Worm (Caenorhabditis elegans) whole organism, L3 larva: ENCODE measurements around the gene F21A3.11.
A peak's percentile ranks its signal among the peaks of the same experiment; 100 is the strongest.

ENCODE experiments used
- ZK546.5 ChIP-seq: sonication (generic microtip); optimal IDR thresholded peaks from 2 replicates; lab custom pipeline; 2017; ENCODE audit warnings: missing biosample characterization, missing genetic modification characterization
- ceh-28 ChIP-seq: fragments of 150-350 bp; optimal IDR thresholded peaks from 2 replicates; lab custom pipeline; 2014; ENCODE audit warnings: missing biosample characterization, missing genetic modification reagents, missing genetic modification characterization
- daf-12 ChIP-seq: fragments of 150-350 bp; optimal IDR thresholded peaks from 2 replicates; lab custom pipeline; 2014; ENCODE audit warnings: missing biosample characterization, missing genetic modification reagents, missing genetic modification characterization
- egl-5 ChIP-seq: fragments of 150-350 bp; optimal IDR thresholded peaks from 2 replicates; lab custom pipeline; 2017; ENCODE audit warnings: missing biosample characterization, missing genetic modification reagents, missing genetic modification characterization, inconsistent platforms
- elt-2 ChIP-seq: sonication (generic microtip); optimal IDR thresholded peaks from 2 replicates; lab custom pipeline; 2016; ENCODE audit warnings: missing genetic modification reagents, mild to moderate bottlenecking, missing genetic modification characterization, missing compliant biosample characterization
- elt-3 ChIP-seq, 3 experiments: fragments of 150-350 bp in 1 of 3; sonication (generic microtip) in 2 of 3; optimal IDR thresholded peaks; 2 replicates in 2 of 3; 4 replicates in 1 of 3; lab custom pipeline; 2014 to 2017; ENCODE audit warnings: missing biosample characterization in 3 of 3, missing genetic modification characterization in 3 of 3
- fos-1 ChIP-seq: fragments of 150-350 bp; optimal IDR thresholded peaks from 2 replicates; lab custom pipeline; 2014; ENCODE audit warnings: missing biosample characterization, missing genetic modification characterization
- nfya-1 ChIP-seq: sonication (generic microtip); optimal IDR thresholded peaks from 2 replicates; lab custom pipeline; 2017; ENCODE audit warnings: missing genetic modification characterization, mild to moderate bottlenecking, missing compliant biosample characterization, antibody characterized with exemption, moderate library complexity; ENCODE audit not compliant: insufficient read depth
- nhr-28 ChIP-seq: fragments of 150-350 bp; optimal IDR thresholded peaks from 2 replicates; lab custom pipeline; 2014; ENCODE audit warnings: missing biosample characterization, missing genetic modification characterization
- nhr-67 ChIP-seq: fragments of 150-350 bp; optimal IDR thresholded peaks from 2 replicates; lab custom pipeline; 2014; ENCODE audit warnings: missing biosample characterization, missing genetic modification characterization
- pqm-1 ChIP-seq: fragments of 150-350 bp; optimal IDR thresholded peaks from 2 replicates; lab custom pipeline; 2017; ENCODE audit warnings: missing biosample characterization, missing genetic modification characterization, inconsistent platforms
- sea-2 ChIP-seq: fragments of 150-350 bp; sonication (generic microtip); optimal IDR thresholded peaks from 4 replicates; lab custom pipeline; 2014; ENCODE audit warnings: missing biosample characterization, missing genetic modification reagents, missing genetic modification characterization
- snpc-4 ChIP-seq: fragments of 150-350 bp; optimal IDR thresholded peaks from 2 replicates; lab custom pipeline; 2014; ENCODE audit warnings: missing biosample characterization, missing genetic modification characterization
- ztf-4 ChIP-seq: fragments of 150-350 bp; optimal IDR thresholded peaks from 2 replicates; lab custom pipeline; 2014; ENCODE audit warnings: missing biosample characterization, missing genetic modification characterization

- TF ChIP-seq egl-5 (tag; lab: Kevin White, UChicago) (no peak), elt-3 (tag; optimal IDR thresholded peaks at IDR 0.05; lab: Kevin White, UChicago) (no peak), nhr-28 (no peak), sea-2 (GFP tag; lab: Kevin White, UChicago) (no peak), pqm-1 (tag; lab: Kevin White, UChicago) (peak; percentile 16), snpc-4 (tag; lab: Kevin White, UChicago) (no peak), ceh-28 (tag; lab: Kevin White, UChicago) (no peak), daf-12 (tag; lab: Kevin White, UChicago) (no peak), nfya-1 (tag; lab: Kevin White, UChicago) (peak; percentile 38), ZK546.5 (tag; lab: Kevin White, UChicago) (no peak), elt-2 (tag; lab: Kevin White, UChicago) (peak; percentile 6), fos-1 (tag; lab: Kevin White, UChicago) (no peak), ztf-4 (tag; lab: Kevin White, UChicago) (no peak), nhr-67 (tag; lab: Kevin White, UChicago) (no peak)
Observed at ce11 chrV:15553869-15554268, 20.9 kb upstream of the F21A3.11 start.
